Worm (Caenorhabditis elegans): Measurements from ENCODE around the gene daf-15.

The daf-15 gene

DNA sequence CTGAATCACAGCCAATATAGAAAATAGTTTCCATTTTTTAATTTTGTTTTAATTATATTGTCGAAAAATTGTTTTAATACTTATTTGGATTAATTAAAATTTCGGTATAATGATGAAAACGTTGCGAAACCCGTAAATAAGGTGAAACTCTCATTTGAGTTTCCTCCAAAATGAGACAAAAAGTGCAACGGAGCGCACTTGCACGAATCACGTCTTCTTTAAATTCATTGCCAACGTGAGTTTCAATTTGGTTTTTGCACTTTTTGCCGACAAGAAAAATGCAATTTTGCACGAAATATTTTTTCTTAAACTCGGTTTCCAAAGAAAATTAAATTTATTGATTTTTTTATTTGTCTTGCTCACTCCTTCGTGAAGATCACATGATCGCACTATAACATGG, at the start of gene daf-15:
daf-15 (plus strand) TSS at position 171 of the 400 bp plus-strand sequence.
- no peak for TF ChIP-seq lin-13 (GFP tag; optimal IDR thresholded peaks at IDR 0.05)
- peak; percentile 31 for TF ChIP-seq fos-1 (tag; optimal IDR thresholded peaks at IDR 0.05)
- TF ChIP-seq nhr-21 (tag; optimal IDR thresholded peaks at IDR 0.05) = no peak
- TF ChIP-seq zag-1 (tag; optimal IDR thresholded peaks at IDR 0.05) = no peak
- no peak for TF ChIP-seq peb-1 (tag; optimal IDR thresholded peaks at IDR 0.05)
- TF ChIP-seq sma-3 (GFP tag; optimal IDR thresholded peaks at IDR 0.05) = peak; percentile 56
- peak; percentile 64 for TF ChIP-seq crh-2 (tag; optimal IDR thresholded peaks at IDR 0.05)
- no peak for TF ChIP-seq nhr-77 (tag; optimal IDR thresholded peaks at IDR 0.05)
- TF ChIP-seq snpc-4 (tag; optimal IDR thresholded peaks at IDR 0.05) = peak; percentile 47
- TF ChIP-seq mab-5 (tag; optimal IDR thresholded peaks at IDR 0.05) = no peak
- no peak for TF ChIP-seq mbf-1 (tag; optimal IDR thresholded peaks at IDR 0.05)
- TF ChIP-seq nhr-237 (tag; optimal IDR thresholded peaks at IDR 0.05) = no peak
- no peak for TF ChIP-seq alr-1 (tag; optimal IDR thresholded peaks at IDR 0.05)
- no peak for TF ChIP-seq ceh-82 (tag; optimal IDR thresholded peaks at IDR 0.05)
- no peak for TF ChIP-seq nhr-6 (tag; optimal IDR thresholded peaks at IDR 0.05)
- TF ChIP-seq lsy-2 (tag; optimal IDR thresholded peaks at IDR 0.05) = peak; percentile 37 to 76
- no peak for TF ChIP-seq ztf-1 (GFP tag; conservative IDR thresholded peaks at IDR 0.05)
- TF ChIP-seq gmeb-1 (tag; optimal IDR thresholded peaks at IDR 0.05) = peak; percentile 96
- peak; percentile 64 for TF ChIP-seq C34F6.9 (tag; optimal IDR thresholded peaks at IDR 0.05)
- TF ChIP-seq ZK546.5 (tag; optimal IDR thresholded peaks at IDR 0.05) = no peak
- peak; percentile 11 for TF ChIP-seq nhr-25 (tag; optimal IDR thresholded peaks at IDR 0.05)
- peak; percentile 93 for TF ChIP-seq unc-55 (GFP tag; optimal IDR thresholded peaks at IDR 0.05)
- no peak for TF ChIP-seq unc-62 (GFP tag; optimal IDR thresholded peaks at IDR 0.05)
- no peak for TF ChIP-seq R02D3.7 (tag; optimal IDR thresholded peaks at IDR 0.05)
- no peak for TF ChIP-seq lin-11 (tag; optimal IDR thresholded peaks at IDR 0.05)
- no peak for TF ChIP-seq dmd-4 (tag; optimal IDR thresholded peaks at IDR 0.05)
- TF ChIP-seq elt-1 (tag; optimal IDR thresholded peaks at IDR 0.05) = no peak
- peak; percentile 36 for TF ChIP-seq sma-9 (GFP tag; optimal IDR thresholded peaks at IDR 0.05)
- no peak for TF ChIP-seq sma-9 (tag; optimal IDR thresholded peaks at IDR 0.05)
- peak; percentile 26 for TF ChIP-seq F13H6.1 (tag; optimal IDR thresholded peaks at IDR 0.05)
- TF ChIP-seq mdl-1 (tag; optimal IDR thresholded peaks at IDR 0.05) = no peak

DNA sequence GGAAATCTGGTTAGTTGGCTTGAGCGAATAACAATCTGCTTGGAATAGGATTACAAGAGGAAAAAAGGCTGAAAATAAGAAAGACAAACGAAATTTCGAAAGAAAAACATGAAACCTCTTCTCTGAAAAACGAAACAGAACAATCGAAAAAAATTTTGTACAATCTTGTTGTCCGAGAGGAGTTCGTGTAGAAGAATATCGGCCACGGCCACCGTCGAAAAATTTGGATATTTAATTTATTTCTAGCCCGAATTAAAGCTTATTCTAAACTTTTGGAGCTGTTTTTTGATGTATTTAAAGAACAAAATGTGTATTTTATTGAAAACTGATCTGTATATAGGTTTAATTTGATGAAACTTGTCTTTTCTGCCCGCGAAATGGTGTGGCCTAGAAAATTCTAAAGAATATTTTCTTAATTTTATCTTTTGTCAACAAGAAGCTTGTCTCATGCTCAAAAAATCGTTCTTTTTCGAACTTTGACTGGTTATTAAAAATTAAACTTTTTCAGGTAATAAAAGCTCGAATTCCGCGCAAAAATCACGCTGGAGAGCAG, 49.4 kb upstream of the daf-15 start, which contains the start of gene T20D3.5:
T20D3.5 (plus strand) TSS at position 503 of the 553 bp plus-strand sequence.
- TF ChIP-seq nhr-23 (tag; optimal IDR thresholded peaks at IDR 0.05) = no peak
- TF ChIP-seq nhr-11 (tag; optimal IDR thresholded peaks at IDR 0.05) = no peak
- no peak for TF ChIP-seq mdl-1 (tag; optimal IDR thresholded peaks at IDR 0.05)
- no peak for TF ChIP-seq aly-2 (tag; optimal IDR thresholded peaks at IDR 0.05)
- no peak for TF ChIP-seq fos-1 (tag; optimal IDR thresholded peaks at IDR 0.05)
- no peak for TF ChIP-seq nhr-25 (tag; optimal IDR thresholded peaks at IDR 0.05)
- TF ChIP-seq unc-39 (tag; optimal IDR thresholded peaks at IDR 0.05) = no peak
- no peak for TF ChIP-seq ceh-16 (tag; optimal IDR thresholded peaks at IDR 0.05)
- no peak for TF ChIP-seq unc-55 (GFP tag; optimal IDR thresholded peaks at IDR 0.05)
- no peak for TF ChIP-seq ZK546.5 (tag; optimal IDR thresholded peaks at IDR 0.05)

DNA sequence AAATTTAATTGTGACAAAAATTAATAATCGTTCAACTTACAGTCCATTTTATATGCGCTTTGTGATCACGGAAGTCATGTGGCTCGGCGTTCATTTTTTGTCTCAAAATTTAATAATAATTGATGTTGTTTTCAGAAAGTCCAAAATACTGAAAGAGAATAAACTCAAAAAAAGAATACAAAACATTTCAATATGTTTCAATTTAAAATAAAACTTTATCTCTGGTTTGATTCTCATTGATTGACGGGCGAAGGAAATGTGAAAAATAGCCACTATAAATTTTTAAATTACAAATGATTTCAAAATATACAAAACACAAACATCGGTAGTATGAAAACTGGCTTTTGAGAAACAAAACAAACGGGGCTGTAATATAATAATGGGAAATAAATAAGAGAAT, 46.8 kb upstream of the daf-15 start, which contains the start of gene T20D3.6:
T20D3.6 (minus strand) TSS at position 101 of the 400 bp plus-strand sequence.
- TF ChIP-seq crh-2 (tag; optimal IDR thresholded peaks at IDR 0.05) = no peak
- no peak for TF ChIP-seq ztf-11 (tag; optimal IDR thresholded peaks at IDR 0.05)
- TF ChIP-seq sem-4 (tag; optimal IDR thresholded peaks at IDR 0.05) = no peak
- no peak for TF ChIP-seq unc-55 (GFP tag; optimal IDR thresholded peaks at IDR 0.05)
- no peak for TF ChIP-seq blmp-1 (tag; optimal IDR thresholded peaks at IDR 0.05; ENCODE audit: insufficient read depth)
- TF ChIP-seq nhr-21 (tag; optimal IDR thresholded peaks at IDR 0.05) = no peak
- TF ChIP-seq snpc-4 (tag; optimal IDR thresholded peaks at IDR 0.05) = no peak
- TF ChIP-seq R02D3.7 (tag; optimal IDR thresholded peaks at IDR 0.05) = no peak
- no peak for TF ChIP-seq nhr-23 (tag; optimal IDR thresholded peaks at IDR 0.05)
- TF ChIP-seq mab-5 (tag; optimal IDR thresholded peaks at IDR 0.05) = no peak
- no peak for TF ChIP-seq aly-2 (tag; optimal IDR thresholded peaks at IDR 0.05)
- TF ChIP-seq nhr-25 (tag; optimal IDR thresholded peaks at IDR 0.05) = no peak
- no peak for TF ChIP-seq Y55F3AM.14 (GFP tag; optimal IDR thresholded peaks at IDR 0.05)
- TF ChIP-seq nhr-129 (tag; optimal IDR thresholded peaks at IDR 0.05) = no peak
- TF ChIP-seq lin-13 (GFP tag; optimal IDR thresholded peaks at IDR 0.05) = no peak

Measured in whole organism, L2 larva.